Worm (Caenorhabditis elegans): ENCODE data around the gene srg-69.

Gene srg-69

ce11 chrII:5359252-5359651, 3.8 kb downstream of the srg-69 start, which contains the start of gene sec-6:
Gene sec-6, plus strand, starts transcription at chrII:5359552.
- TF ChIP-seq T23F11.4 (GFP tag; optimal IDR thresholded peaks at IDR 0.05) (no peak), unc-55 (GFP tag; optimal IDR thresholded peaks at IDR 0.05) (no peak), pqm-1 (tag; optimal IDR thresholded peaks at IDR 0.05) (no peak), ztf-16 (tag; optimal IDR thresholded peaks at IDR 0.05) (no peak), ref-2 (tag; optimal IDR thresholded peaks at IDR 0.05) (no peak), pag-3 (tag; optimal IDR thresholded peaks at IDR 0.05; ENCODE audit: borderline replicate concordance) (no peak), ceh-31 (tag; optimal IDR thresholded peaks at IDR 0.05) (no peak), tbx-7 (tag; optimal IDR thresholded peaks at IDR 0.05) (no peak), pha-4 (tag; optimal IDR thresholded peaks at IDR 0.05) (no peak), ceh-48 (tag; optimal IDR thresholded peaks at IDR 0.05) (no peak), fax-1 (tag; optimal IDR thresholded peaks at IDR 0.05) (no peak), hlh-6 (tag; optimal IDR thresholded peaks at IDR 0.05) (no peak), elt-2 (tag; optimal IDR thresholded peaks at IDR 0.05) (no peak), K09A11.1 (tag; optimal IDR thresholded peaks at IDR 0.05; ENCODE audit: insufficient read depth) (no peak), dve-1 (tag; optimal IDR thresholded peaks at IDR 0.05) (no peak), dmd-4 (tag; optimal IDR thresholded peaks at IDR 0.05; ENCODE audit: borderline replicate concordance) (no peak), nhr-11 (tag; optimal IDR thresholded peaks at IDR 0.05) (no peak), hlh-30 (tag; optimal IDR thresholded peaks at IDR 0.05; ENCODE audit: insufficient read depth) (no peak), sox-4 (tag; optimal IDR thresholded peaks at IDR 0.05) (no peak)

ce11 chrII:5364516-5364915, 9.0 kb downstream of the srg-69 start:
- TF ChIP-seq ets-4 (tag; optimal IDR thresholded peaks at IDR 0.05) (no peak), ama-1 (optimal IDR thresholded peaks at IDR 0.05) (no peak), fkh-10 (GFP tag; optimal IDR thresholded peaks at IDR 0.05) (no peak), pha-2 (tag; optimal IDR thresholded peaks at IDR 0.05) (no peak), ceh-22 (tag; optimal IDR thresholded peaks at IDR 0.05) (no peak), pax-1 (tag; optimal IDR thresholded peaks at IDR 0.05) (no peak), ceh-31 (tag; optimal IDR thresholded peaks at IDR 0.05) (no peak), nhr-11 (tag; optimal IDR thresholded peaks at IDR 0.05) (no peak), F13H6.1 (tag; optimal IDR thresholded peaks at IDR 0.05) (no peak), lim-6 (tag; optimal IDR thresholded peaks at IDR 0.05) (no peak), eyg-1 (tag; optimal IDR thresholded peaks at IDR 0.05) (no peak), hlh-15 (tag; optimal IDR thresholded peaks at IDR 0.05) (no peak), ahr-1 (tag; optimal IDR thresholded peaks at IDR 0.05) (no peak), syd-9 (tag; optimal IDR thresholded peaks at IDR 0.05) (no peak), Y22D7AL.16 (tag; optimal IDR thresholded peaks at IDR 0.05) (no peak), gmeb-2 (tag; optimal IDR thresholded peaks at IDR 0.05) (no peak), nhr-232 (tag; optimal IDR thresholded peaks at IDR 0.05) (no peak)

- TF ChIP-seq ceh-6 (GFP tag; optimal IDR thresholded peaks at IDR 0.05) (no peak), ceh-48 (tag; optimal IDR thresholded peaks at IDR 0.05) (no peak), sox-2 (GFP tag; IDR thresholded peaks at IDR 0.05) (no peak), ceh-30 (tag; optimal IDR thresholded peaks at IDR 0.05) (no peak), ceh-31 (tag; optimal IDR thresholded peaks at IDR 0.05) (no peak), K09A11.1 (tag; optimal IDR thresholded peaks at IDR 0.05; ENCODE audit: insufficient read depth) (no peak), ama-1 (optimal IDR thresholded peaks at IDR 0.05) (no peak), pros-1 (tag; optimal IDR thresholded peaks at IDR 0.05) (no peak)
Observed at ce11 chrII:5365645-5366044, 10.2 kb downstream of the srg-69 start, which contains the start of gene F09E5.16. Gene F09E5.16, minus strand, starts transcription at chrII:5365745.

ce11 chrII:5370641-5371040, 15.2 kb downstream of the srg-69 start, which contains the start of gene F09E5.12:
Gene F09E5.12, minus strand, starts transcription at chrII:5370741.
- TF ChIP-seq K09A11.1 (tag; optimal IDR thresholded peaks at IDR 0.05; ENCODE audit: insufficient read depth) (no peak), pqm-1 (tag; optimal IDR thresholded peaks at IDR 0.05) (no peak), ceh-31 (tag; optimal IDR thresholded peaks at IDR 0.05) (no peak), ceh-9 (tag; optimal IDR thresholded peaks at IDR 0.05) (no peak), unc-42 (tag; optimal IDR thresholded peaks at IDR 0.05) (no peak)

All from whole organism, late embryonic.